Worm (Caenorhabditis elegans): ENCODE results near the gene dpff-1.

DNA sequence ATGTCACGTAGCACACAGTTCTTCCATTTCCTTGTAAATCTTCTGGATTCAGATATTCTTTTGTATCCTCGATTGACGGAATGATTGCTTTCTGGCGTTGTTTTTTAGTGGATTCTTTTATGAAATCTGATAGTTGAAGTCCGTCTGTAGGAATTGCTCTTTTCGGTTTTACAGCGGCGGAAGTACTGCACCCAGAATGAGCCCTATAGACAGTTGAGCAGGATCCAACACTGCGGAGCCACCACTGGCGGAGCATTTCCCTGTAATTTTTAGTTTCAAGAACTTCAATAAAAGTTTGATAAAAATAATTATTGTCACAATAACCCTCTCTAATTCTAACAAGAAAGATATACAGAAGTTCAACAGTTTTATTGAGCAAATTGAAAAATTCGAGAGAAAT lies 39.7 kb upstream of the dpff-1 start, which contains the start of gene F25B5.5:
- no peak for TF ChIP-seq fax-1 (tag; optimal IDR thresholded peaks at IDR 0.05)
- no peak for TF ChIP-seq nfya-1 (tag; optimal IDR thresholded peaks at IDR 0.05)
- no peak for TF ChIP-seq lin-11 (tag; optimal IDR thresholded peaks at IDR 0.05)
- TF ChIP-seq F13H6.1 (tag; optimal IDR thresholded peaks at IDR 0.05), result no peak
- TF ChIP-seq madf-2 (tag; optimal IDR thresholded peaks at IDR 0.05), result no peak
- TF ChIP-seq unc-42 (tag; optimal IDR thresholded peaks at IDR 0.05), result no peak
- TF ChIP-seq che-1 (tag; optimal IDR thresholded peaks at IDR 0.05), result no peak
- TF ChIP-seq ama-1 (optimal IDR thresholded peaks at IDR 0.05), result no peak
- no peak for TF ChIP-seq unc-86 (tag; optimal IDR thresholded peaks at IDR 0.05)
- TF ChIP-seq pqm-1 (tag; optimal IDR thresholded peaks at IDR 0.05), result no peak
